Worm (Caenorhabditis elegans) whole organism, early embryonic: ENCODE results near the gene C17C3.9.
"Not testable (repeated sequence)": the region's sequence is repeated elsewhere in the genome, so short reads cannot be mapped to it uniquely, and the experiment has no call there.

Experiments used
- B0310.2 ChIP-seq: sonication (generic microtip); optimal IDR thresholded peaks from 2 replicates; lab custom pipeline; 2016; ENCODE audit warnings: mild to moderate bottlenecking, missing genetic modification characterization, missing compliant biosample characterization
- F13C5.2 ChIP-seq: sonication (generic microtip); optimal IDR thresholded peaks from 2 replicates; lab custom pipeline; 2017; ENCODE audit warnings: mild to moderate bottlenecking, missing genetic modification characterization, inconsistent platforms, missing compliant biosample characterization
- aly-1 ChIP-seq: sonication (generic microtip); optimal IDR thresholded peaks from 2 replicates; lab custom pipeline; 2016; ENCODE audit warnings: missing genetic modification characterization, missing compliant biosample characterization
- ama-1 ChIP-seq: fragments of 150-350 bp; optimal IDR thresholded peaks from 2 replicates; lab custom pipeline; 2014
- ceh-13 ChIP-seq: fragments of 200-800 bp; sonication (Bioruptor generic); optimal IDR thresholded peaks from 2 replicates; lab custom pipeline; 2018; ENCODE audit warnings: mild to moderate bottlenecking, missing genetic modification characterization, missing compliant biosample characterization
- ceh-36 ChIP-seq: sonication (generic microtip); optimal IDR thresholded peaks from 2 replicates; lab custom pipeline; 2016; ENCODE audit warnings: missing genetic modification characterization, inconsistent platforms, missing compliant biosample characterization
- ets-7 ChIP-seq: sonication (generic microtip); optimal IDR thresholded peaks from 2 replicates; lab custom pipeline; 2016; ENCODE audit warnings: missing genotype, missing genetic modification characterization, missing compliant biosample characterization
- flt-1 ChIP-seq: fragments of 200-800 bp; sonication (Bioruptor generic); IDR thresholded peaks from 2 replicates; pipeline ENCODE4 v1.3.6; 2022; ENCODE audit warnings: missing genetic modification characterization, missing compliant biosample characterization
- hmbx-1 ChIP-seq: sonication (generic microtip); optimal IDR thresholded peaks from 2 replicates; lab custom pipeline; 2016; ENCODE audit warnings: mild to moderate bottlenecking, missing genetic modification characterization, missing compliant biosample characterization
- hmg-4 ChIP-seq: fragments of 200-800 bp; sonication (Bioruptor generic); optimal IDR thresholded peaks from 2 replicates; lab custom pipeline; 2018; ENCODE audit warnings: mild to moderate bottlenecking, missing genetic modification characterization, missing compliant biosample characterization
- hnd-1 ChIP-seq: sonication (generic microtip); optimal IDR thresholded peaks from 2 replicates; lab custom pipeline; 2016; ENCODE audit warnings: missing genetic modification characterization, missing compliant biosample characterization
- pes-1 ChIP-seq: fragments of 200-800 bp; sonication (Bioruptor generic); IDR thresholded peaks from 2 replicates; pipeline ENCODE4 v1.3.6; 2022; ENCODE audit warnings: missing genetic modification reagents, missing genetic modification characterization, missing compliant biosample characterization
- scrt-1 ChIP-seq: fragments of 200-800 bp; sonication (Bioruptor generic); IDR thresholded peaks from 2 replicates; pipeline ENCODE4 v1.3.6; 2022; ENCODE audit warnings: missing genetic modification characterization, missing compliant biosample characterization
- sea-1 ChIP-seq: fragments of 200-800 bp; sonication (Bioruptor generic); conservative IDR thresholded peaks from 2 replicates; pipeline ENCODE4 v1.3.6; 2022; ENCODE audit warnings: missing genetic modification characterization, missing compliant biosample characterization
- tbx-11 ChIP-seq: fragments of 200-800 bp; sonication (Bioruptor generic); IDR thresholded peaks from 2 replicates; pipeline ENCODE4 v1.3.6; 2022; ENCODE audit warnings: missing genetic modification characterization, missing compliant biosample characterization
- tbx-37 ChIP-seq: fragments of 200-800 bp; sonication (Bioruptor generic); conservative IDR thresholded peaks from 2 replicates; pipeline ENCODE4 v1.3.6; 2022; ENCODE audit warnings: missing genetic modification reagents, missing genetic modification characterization, missing compliant biosample characterization
- tra-4 ChIP-seq: sonication (generic microtip); optimal IDR thresholded peaks from 2 replicates; lab custom pipeline; 2017; ENCODE audit warnings: missing genetic modification characterization, missing compliant biosample characterization

C17C3.9 gene

ce11 chrII:5541685-5542084 lies 9.6 kb upstream of the C17C3.9 start, which contains the start of gene C17C3.24:
C17C3.24 (minus strand) TSS chrII:5541785.
- TF ChIP-seq scrt-1 (GFP tag; lab: Robert Waterston, UW): no peak
- no peak for TF ChIP-seq aly-1 (tag; lab: Kevin White, UChicago)
- TF ChIP-seq hmg-4: no peak
- no peak for TF ChIP-seq ceh-13 (GFP tag; lab: Kevin White, UChicago)
- TF ChIP-seq tbx-37 (GFP tag; lab: Robert Waterston, UW): no peak
- no peak for TF ChIP-seq pes-1 (GFP tag; lab: Robert Waterston, UW)
- no peak for TF ChIP-seq hmbx-1 (tag; lab: Kevin White, UChicago)
- TF ChIP-seq tra-4 (tag; lab: Kevin White, UChicago): no peak
- no peak for TF ChIP-seq B0310.2 (tag; lab: Kevin White, UChicago)

- not testable (repeated sequence) for TF ChIP-seq pes-1 (GFP tag; lab: Robert Waterston, UW); tbx-37 (GFP tag; lab: Robert Waterston, UW); tra-4 (tag; lab: Kevin White, UChicago)
These were observed 8.0 kb upstream of the C17C3.9 start, which contains the start of gene hlh-27 for ce11 chrII:5540113-5540512. hlh-27 (minus strand) TSS chrII:5540213.

- TF ChIP-seq tbx-37 (GFP tag; lab: Robert Waterston, UW) (no peak), flt-1 (no peak), ama-1 (lab: Kevin White, UChicago) (no peak), pes-1 (GFP tag; lab: Robert Waterston, UW) (no peak)
These were observed 5.4 kb upstream of the C17C3.9 start, which contains the start of gene C17C3.11 for ce11 chrII:5537524-5537923. C17C3.11 (plus strand) TSS chrII:5537824.

ce11 chrII:5537078-5537477 lies 5.0 kb upstream of the C17C3.9 start:
- no peak for TF ChIP-seq ceh-13 (GFP tag; lab: Kevin White, UChicago)
- no peak for TF ChIP-seq hnd-1
- no peak for TF ChIP-seq B0310.2 (tag; lab: Kevin White, UChicago)
- TF ChIP-seq hmg-4: no peak
- TF ChIP-seq aly-1 (tag; lab: Kevin White, UChicago): no peak
- no peak for TF ChIP-seq F13C5.2 (tag; lab: Kevin White, UChicago)
- no peak for TF ChIP-seq flt-1
- TF ChIP-seq scrt-1 (GFP tag; lab: Robert Waterston, UW): no peak
- TF ChIP-seq tra-4 (tag; lab: Kevin White, UChicago): no peak
- no peak for TF ChIP-seq ets-7 (tag; lab: Kevin White, UChicago)
- TF ChIP-seq sea-1 (GFP tag; lab: Robert Waterston, UW): no peak
- no peak for TF ChIP-seq tbx-37 (GFP tag; lab: Robert Waterston, UW)
- TF ChIP-seq ceh-36 (tag; lab: Kevin White, UChicago): no peak
- TF ChIP-seq tbx-11 (GFP tag; lab: Robert Waterston, UW): no peak

ce11 chrII:5534939-5535338 lies 2.9 kb upstream of the C17C3.9 start, which contains the start of gene hlh-25:
hlh-25 (plus strand) TSS chrII:5535239.
- not testable (repeated sequence) for TF ChIP-seq sea-1 (GFP tag; lab: Robert Waterston, UW); flt-1; ets-7 (tag; lab: Kevin White, UChicago)

ce11 chrII:5533642-5534041 lies 1.6 kb upstream of the C17C3.9 start, which contains the start of gene hlh-26:
hlh-26 (minus strand) TSS chrII:5533742.
- TF ChIP-seq B0310.2 (tag; lab: Kevin White, UChicago): no peak
- no peak for TF ChIP-seq hmbx-1 (tag; lab: Kevin White, UChicago)
- no peak for TF ChIP-seq tbx-37 (GFP tag; lab: Robert Waterston, UW)
- no peak for TF ChIP-seq ceh-36 (tag; lab: Kevin White, UChicago)
- no peak for TF ChIP-seq pes-1 (GFP tag; lab: Robert Waterston, UW)
- no peak for TF ChIP-seq tra-4 (tag; lab: Kevin White, UChicago)
- TF ChIP-seq hmg-4: no peak
- TF ChIP-seq tbx-11 (GFP tag; lab: Robert Waterston, UW): no peak
- TF ChIP-seq ets-7 (tag; lab: Kevin White, UChicago): no peak
- no peak for TF ChIP-seq ceh-13 (GFP tag; lab: Kevin White, UChicago)
- TF ChIP-seq ama-1 (lab: Kevin White, UChicago): no peak
- TF ChIP-seq aly-1 (tag; lab: Kevin White, UChicago): no peak
- TF ChIP-seq sea-1 (GFP tag; lab: Robert Waterston, UW): no peak
- TF ChIP-seq F13C5.2 (tag; lab: Kevin White, UChicago): no peak
- TF ChIP-seq scrt-1 (GFP tag; lab: Robert Waterston, UW): no peak
- TF ChIP-seq hnd-1: no peak
- TF ChIP-seq flt-1: no peak

- TF ChIP-seq B0310.2 (tag; lab: Kevin White, UChicago) (no peak), pes-1 (GFP tag; lab: Robert Waterston, UW) (no peak), ceh-36 (tag; lab: Kevin White, UChicago) (no peak), scrt-1 (GFP tag; lab: Robert Waterston, UW) (no peak), flt-1 (no peak), tra-4 (tag; lab: Kevin White, UChicago) (no peak), hnd-1 (no peak), aly-1 (tag; lab: Kevin White, UChicago) (no peak), hmg-4 (no peak), ceh-13 (GFP tag; lab: Kevin White, UChicago) (no peak), tbx-37 (GFP tag; lab: Robert Waterston, UW) (no peak), F13C5.2 (tag; lab: Kevin White, UChicago) (no peak), hmbx-1 (tag; lab: Kevin White, UChicago) (no peak), ets-7 (tag; lab: Kevin White, UChicago) (no peak), tbx-11 (GFP tag; lab: Robert Waterston, UW) (no peak), ama-1 (lab: Kevin White, UChicago) (no peak), sea-1 (GFP tag; lab: Robert Waterston, UW) (no peak)
These were observed 4.2 kb downstream of the C17C3.9 start, which contains the start of gene ZK177.1 for ce11 chrII:5527841-5528240. ZK177.1 (plus strand) TSS chrII:5528141.
